5 fruit fly cellular contexts compared by ENCODE assay signal in the genomic region with DNA sequence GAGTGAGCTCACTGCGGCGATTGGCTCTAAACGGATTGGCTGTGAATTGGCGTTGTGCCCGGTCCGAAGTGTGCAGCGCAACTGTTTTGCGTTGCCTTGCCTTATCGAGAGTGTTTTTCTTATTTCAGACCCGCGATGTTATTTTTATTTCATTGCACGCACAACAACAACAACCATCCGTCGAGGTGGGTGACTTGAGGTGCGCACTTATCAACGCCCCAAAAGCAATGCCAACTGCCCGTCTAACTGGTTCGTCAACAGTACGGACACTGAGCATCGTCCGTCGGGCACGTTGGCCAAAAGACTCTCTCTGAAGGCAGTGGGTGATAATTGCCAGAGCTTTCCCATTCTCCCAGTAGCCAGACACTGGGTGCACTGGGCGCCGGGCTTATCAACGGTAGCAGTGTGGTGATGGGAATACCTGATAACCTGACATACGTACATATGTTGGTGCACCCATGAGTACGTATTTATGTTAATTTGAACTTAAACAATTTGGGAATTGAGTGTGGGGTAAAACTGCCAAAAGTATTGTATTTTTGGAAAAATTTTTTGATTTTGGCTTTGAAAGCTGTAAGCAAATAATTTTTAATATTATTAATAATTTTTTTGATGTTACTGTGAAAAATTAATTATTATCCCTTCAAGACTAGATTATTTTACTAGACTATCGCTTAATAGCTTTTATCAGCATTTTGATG.
TF ChIP-seq lines count a peak whose summit lies in the region.

Gene CG31102, minus strand, starts transcription at position 275 of the 701 bp plus-strand sequence.

- no peak for TF ChIP-seq CTCF in whole organism, embryonic (GFP tag; optimal IDR thresholded peaks at IDR 0.05; lab: Kevin White, UChicago)

TF ChIP-seq in whole organism, adult, 20 proteins besides CTCF, POLR2A, EP300 and RAD21:
- TF ChIP-seq kay (GFP tag; lab: Kevin White, UChicago; ENCODE audit: borderline replicate concordance), result peak; percentile 75
- no peak for TF ChIP-seq ovo (GFP tag; optimal IDR thresholded peaks at IDR 0.05; lab: Kevin White, UChicago)
- no peak for TF ChIP-seq CG5204 (GFP tag; optimal IDR thresholded peaks at IDR 0.05; lab: Kevin White, UChicago)
- peak; percentile 85 for TF ChIP-seq Mnt (GFP tag; optimal IDR thresholded peaks at IDR 0.05; lab: Kevin White, UChicago)
- TF ChIP-seq CG33017 (tag; optimal IDR thresholded peaks at IDR 0.05; lab: Kevin White, UChicago), result peak; percentile 53
- peak; percentile 73 for TF ChIP-seq Hr96 (GFP tag; optimal IDR thresholded peaks at IDR 0.05; lab: Kevin White, UChicago)
- peak; percentile 31 for TF ChIP-seq toe (GFP tag; optimal IDR thresholded peaks at IDR 0.05; lab: Kevin White, UChicago)
- peak; percentile 91 for TF ChIP-seq cic (GFP tag; optimal IDR thresholded peaks at IDR 0.05; lab: Kevin White, UChicago)
- peak; percentile 52 for TF ChIP-seq CG12768 (GFP tag; optimal IDR thresholded peaks at IDR 0.05; lab: Kevin White, UChicago)

TF ChIP-seq in whole organism, embryonic, 481 proteins besides CTCF, POLR2A, EP300 and RAD21 (continues in another document):
- TF ChIP-seq CG11696 (GFP tag; IDR thresholded peaks at IDR 0.05; lab: Robert Waterston, UW) (peak; percentile 53; the same call in 1 of the 2 replicates), ara (GFP tag; IDR thresholded peaks at IDR 0.05; lab: Robert Waterston, UW) (no peak), CG13424 (tag; optimal IDR thresholded peaks at IDR 0.05; lab: Kevin White, UChicago) (no peak), CG11723 (GFP tag; optimal IDR thresholded peaks at IDR 0.05; lab: Kevin White, UChicago) (no peak), CG14050 (GFP tag; IDR thresholded peaks at IDR 0.05; lab: Robert Waterston, UW) (no peak), CG7556 (GFP tag; optimal IDR thresholded peaks at IDR 0.05; lab: Kevin White, UChicago) (no peak), Ets65A (GFP tag; lab: Kevin White, UChicago) (peak; percentile 58), dmrt99B (tag; optimal IDR thresholded peaks at IDR 0.05; lab: Kevin White, UChicago) (peak; percentile 1), CG7839 (tag; optimal IDR thresholded peaks at IDR 0.05; lab: Kevin White, UChicago) (no peak), CG8388 (GFP tag; optimal IDR thresholded peaks at IDR 0.05; lab: Kevin White, UChicago) (no peak), sug (tag; optimal IDR thresholded peaks at IDR 0.05; lab: Kevin White, UChicago) (peak; percentile 53), so (GFP tag; IDR thresholded peaks at IDR 0.05; lab: Robert Waterston, UW) (no peak), lbe (GFP tag; optimal IDR thresholded peaks at IDR 0.05; lab: Kevin White, UChicago) (peak; percentile 24), CG14965 (GFP tag; optimal IDR thresholded peaks at IDR 0.05; lab: Kevin White, UChicago; ENCODE audit: borderline replicate concordance) (no peak), CG34376 (GFP tag; optimal IDR thresholded peaks at IDR 0.05; lab: Kevin White, UChicago) (peak; percentile 11), aop (GFP tag; IDR thresholded peaks at IDR 0.05; lab: Robert Waterston, UW) (no peak), dan (GFP tag; IDR thresholded peaks at IDR 0.05; lab: Robert Waterston, UW) (no peak), CG18619 (GFP tag; optimal IDR thresholded peaks at IDR 0.05; lab: Kevin White, UChicago) (no peak), CG18599 (GFP tag; optimal IDR thresholded peaks at IDR 0.05; lab: Kevin White, UChicago) (peak; percentile 13)

TF ChIP-seq in whole organism, prepupa, 60 proteins besides CTCF, POLR2A, EP300 and RAD21:
- TF ChIP-seq CG6276 (GFP tag; optimal IDR thresholded peaks at IDR 0.05; lab: Kevin White, UChicago), result peak; percentile 21
- no peak for TF ChIP-seq Eip75B (GFP tag; optimal IDR thresholded peaks at IDR 0.05; lab: Kevin White, UChicago)
- peak in 1 of 2 experiments; percentile 4 for TF ChIP-seq ss (GFP tag; optimal IDR thresholded peaks at IDR 0.05; lab: Kevin White, UChicago)
- TF ChIP-seq vri (GFP tag; optimal IDR thresholded peaks at IDR 0.05; lab: Kevin White, UChicago), result peak; percentile 79
- TF ChIP-seq esn (GFP tag; optimal IDR thresholded peaks at IDR 0.05; lab: Kevin White, UChicago), result peak; percentile 5
- no peak for TF ChIP-seq Eip78C (GFP tag; lab: Kevin White, UChicago)
- TF ChIP-seq svp (GFP tag; lab: Kevin White, UChicago), result peak; percentile 90
TF ChIP-seq in whole organism, prepupa: peak in this region for 5.

TF ChIP-seq in whole organism, pupa, 21 proteins besides CTCF, POLR2A, EP300 and RAD21:
- TF ChIP-seq CG14655 (GFP tag; optimal IDR thresholded peaks at IDR 0.05; lab: Kevin White, UChicago) (no peak), EcR (GFP tag; optimal IDR thresholded peaks at IDR 0.05; lab: Kevin White, UChicago) (peak; percentile 63), D1 (tag; optimal IDR thresholded peaks at IDR 0.05; lab: Kevin White, UChicago) (no peak), CG8301 (tag; optimal IDR thresholded peaks at IDR 0.05; lab: Kevin White, UChicago) (no peak), CG4496 (GFP tag; IDR thresholded peaks at IDR 0.05; lab: Robert Waterston, UW) (no peak), CG32121 (GFP tag; IDR thresholded peaks at IDR 0.05; lab: Robert Waterston, UW) (peak; percentile 43; the same call in 1 of the 2 replicates), fd96Ca (GFP tag; IDR thresholded peaks at IDR 0.05; lab: Robert Waterston, UW) (no peak)

TF ChIP-seq in whole organism, wandering third instar larva, 38 proteins besides CTCF, POLR2A, EP300 and RAD21:
- TF ChIP-seq jim (GFP tag; optimal IDR thresholded peaks at IDR 0.05; lab: Kevin White, UChicago), result no peak
- TF ChIP-seq Rel (GFP tag; optimal IDR thresholded peaks at IDR 0.05; lab: Kevin White, UChicago), result no peak
- TF ChIP-seq Rel (tag; optimal IDR thresholded peaks at IDR 0.05; lab: Kevin White, UChicago), result peak; percentile 84
- no peak for TF ChIP-seq Abd-B (GFP tag; optimal IDR thresholded peaks at IDR 0.05; lab: Kevin White, UChicago)
- no peak for TF ChIP-seq CG32264 (GFP tag; optimal IDR thresholded peaks at IDR 0.05; lab: Kevin White, UChicago)
- TF ChIP-seq Hnf4 (GFP tag; optimal IDR thresholded peaks at IDR 0.05; lab: Kevin White, UChicago), result peak; percentile 40
- peak; percentile 82 for TF ChIP-seq CrebA (GFP tag; optimal IDR thresholded peaks at IDR 0.05; lab: Kevin White, UChicago; ENCODE audit: borderline replicate concordance)
- TF ChIP-seq Jra (GFP tag; optimal IDR thresholded peaks at IDR 0.05; lab: Kevin White, UChicago), result peak; percentile 32
- TF ChIP-seq sage (GFP tag; optimal IDR thresholded peaks at IDR 0.05; lab: Kevin White, UChicago), result peak; percentile 7
- TF ChIP-seq foxo (GFP tag; optimal IDR thresholded peaks at IDR 0.05; lab: Kevin White, UChicago), result no peak
- TF ChIP-seq Dif (GFP tag; optimal IDR thresholded peaks at IDR 0.05; lab: Kevin White, UChicago; ENCODE audit: partially characterized antibody), result peak; percentile 7
- no peak for TF ChIP-seq dmrt93B (GFP tag; optimal IDR thresholded peaks at IDR 0.05; lab: Kevin White, UChicago)
- peak; percentile 37 for TF ChIP-seq Vsx2 (GFP tag; optimal IDR thresholded peaks at IDR 0.05; lab: Kevin White, UChicago; ENCODE audit: partially characterized antibody)
- TF ChIP-seq Myc (optimal IDR thresholded peaks at IDR 0.05; lab: Kevin White, UChicago), result no peak
- no peak for TF ChIP-seq ey (GFP tag; optimal IDR thresholded peaks at IDR 0.05; lab: Kevin White, UChicago)
- no peak for TF ChIP-seq psq (GFP tag; optimal IDR thresholded peaks at IDR 0.05; lab: Kevin White, UChicago)
- no peak for TF ChIP-seq Hr78 (GFP tag; optimal IDR thresholded peaks at IDR 0.05; lab: Kevin White, UChicago)
- TF ChIP-seq dl (GFP tag; optimal IDR thresholded peaks at IDR 0.05; lab: Kevin White, UChicago; ENCODE audit: insufficient read depth in 1 of 2, partially characterized antibody in 2 of 2), result peak in 1 of 2 experiments; percentile 60
- no peak for TF ChIP-seq Mio (GFP tag; optimal IDR thresholded peaks at IDR 0.05; lab: Kevin White, UChicago)
- no peak for TF ChIP-seq sv (GFP tag; optimal IDR thresholded peaks at IDR 0.05; lab: Kevin White, UChicago)
- TF ChIP-seq dsf (GFP tag; optimal IDR thresholded peaks at IDR 0.05; lab: Kevin White, UChicago; ENCODE audit: borderline replicate concordance), result no peak
- TF ChIP-seq Dfd (GFP tag; optimal IDR thresholded peaks at IDR 0.05; lab: Kevin White, UChicago), result no peak
- peak; percentile 93 for TF ChIP-seq h (GFP tag; optimal IDR thresholded peaks at IDR 0.05; lab: Kevin White, UChicago)
- peak; percentile 12 for TF ChIP-seq Hr83 (GFP tag; optimal IDR thresholded peaks at IDR 0.05; lab: Kevin White, UChicago; ENCODE audit: poor library complexity, severe bottlenecking)
- TF ChIP-seq fru (GFP tag; optimal IDR thresholded peaks at IDR 0.05; lab: Kevin White, UChicago), result peak; percentile 39
- TF ChIP-seq br (GFP tag; optimal IDR thresholded peaks at IDR 0.05; lab: Kevin White, UChicago), result peak; percentile 14
- peak; percentile 33 for TF ChIP-seq rgr (GFP tag; optimal IDR thresholded peaks at IDR 0.05; lab: Kevin White, UChicago)
- TF ChIP-seq lola (GFP tag; optimal IDR thresholded peaks at IDR 0.05; lab: Kevin White, UChicago), result no peak
